Fruit fly (Drosophila melanogaster): Measurements from ENCODE around the gene Ugt303B1.

The Ugt303B1 gene

DNA sequence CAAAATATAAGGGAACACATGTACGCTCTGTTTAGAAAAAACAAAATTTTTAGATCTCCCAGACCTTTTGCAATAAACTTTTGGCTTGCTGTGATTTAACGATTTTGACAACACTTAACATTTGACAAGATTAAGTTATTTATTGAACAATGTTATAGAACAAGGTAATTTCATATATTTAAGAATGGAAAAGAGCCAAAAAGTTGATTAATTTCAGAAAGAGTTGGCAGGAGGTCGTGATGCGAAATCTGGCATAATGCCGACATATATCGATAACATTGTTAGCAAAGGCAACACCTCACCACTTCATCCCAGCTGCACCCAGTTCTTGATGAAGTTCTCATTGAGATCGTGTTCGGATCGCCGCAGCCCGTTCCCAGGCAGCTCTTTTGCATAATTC lies 29.1 kb downstream of the Ugt303B1 start, which contains the start of gene CG34289:
CG34289 (minus strand) TSS at position 101 of the 400 bp plus-strand sequence.
- no peak for TF ChIP-seq CG17801 (GFP tag; optimal IDR thresholded peaks at IDR 0.05; ENCODE audit: partially characterized antibody)

DNA sequence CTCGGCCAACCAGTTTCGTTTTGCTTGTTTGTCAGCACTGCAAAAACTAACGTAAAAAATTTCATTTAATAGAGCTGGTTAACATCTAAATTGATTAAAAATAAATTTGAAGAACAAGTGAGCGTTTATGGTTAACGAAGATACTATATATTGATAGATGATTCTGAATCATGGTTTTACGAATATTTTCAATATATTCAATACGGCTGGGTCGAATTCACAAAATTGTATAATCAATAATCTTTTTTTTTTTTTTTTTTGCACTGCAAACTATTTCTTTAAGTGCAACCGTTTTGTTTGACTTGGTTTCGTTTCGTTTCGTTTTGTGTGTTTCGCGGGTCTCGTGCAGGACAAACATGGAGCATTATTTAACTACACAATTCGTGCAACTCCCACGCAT lies 31.8 kb downstream of the Ugt303B1 start:
- no peak for TF ChIP-seq CG17801 (GFP tag; optimal IDR thresholded peaks at IDR 0.05; ENCODE audit: partially characterized antibody)

dm6 chr3R:23503511-23503910 lies 33.0 kb downstream of the Ugt303B1 start:
- no peak for TF ChIP-seq CG17801 (GFP tag; optimal IDR thresholded peaks at IDR 0.05; ENCODE audit: partially characterized antibody)

- no peak for TF ChIP-seq CG17801 (GFP tag; optimal IDR thresholded peaks at IDR 0.05; ENCODE audit: partially characterized antibody)
Observed at dm6 chr3R:23497241-23497640, 39.3 kb downstream of the Ugt303B1 start.

dm6 chr3R:23496488-23496887 lies 40.0 kb downstream of the Ugt303B1 start:
- no peak for TF ChIP-seq CG17801 (GFP tag; optimal IDR thresholded peaks at IDR 0.05; ENCODE audit: partially characterized antibody)

DNA sequence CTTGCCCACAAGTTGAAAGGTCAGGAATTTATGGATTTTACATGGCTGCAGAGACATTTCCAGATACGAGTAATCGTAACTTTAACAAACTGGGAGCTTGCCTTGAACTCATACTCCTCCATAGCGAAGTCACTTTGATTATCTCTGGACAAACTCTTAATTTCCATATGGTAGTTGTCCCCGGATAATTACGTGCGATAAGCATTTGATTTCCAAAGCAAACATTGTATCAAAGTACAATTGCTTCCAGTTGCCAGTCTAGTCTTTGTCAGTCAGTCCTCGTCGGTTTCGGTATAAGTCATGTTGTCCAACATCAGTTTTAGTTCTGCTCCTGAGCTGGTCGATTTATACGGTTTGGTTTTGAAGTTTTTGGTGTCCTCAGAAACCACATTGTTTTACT lies 49.3 kb downstream of the Ugt303B1 start, which contains the start of gene Ir94h:
Ir94h (plus strand) TSS at position 301 of the 400 bp plus-strand sequence.
- TF ChIP-seq CG17801 (GFP tag; optimal IDR thresholded peaks at IDR 0.05; ENCODE audit: partially characterized antibody), result no peak

- TF ChIP-seq CG17801 (GFP tag; optimal IDR thresholded peaks at IDR 0.05; ENCODE audit: partially characterized antibody), result no peak
Observed at dm6 chr3R:23486743-23487142, 49.8 kb downstream of the Ugt303B1 start.

Data from ovary, adult (tissue).